Fruit fly (Drosophila melanogaster) whole organism, prepupa: ENCODE measurements around the gene Ssk.

Experiments
- Blimp-1 ChIP-seq: fragments of 200-800 bp; sonication (Bioruptor generic); optimal IDR thresholded peaks from 3 replicates; lab custom pipeline; 2017; ENCODE audit warnings: missing biosample characterization, missing genetic modification characterization, mild to moderate bottlenecking, moderate library complexity, missing genetic modification reagents
- CG10631 ChIP-seq: fragments of 200-800 bp; sonication (Bioruptor generic); optimal IDR thresholded peaks from 2 replicates; lab custom pipeline; 2016; ENCODE audit warnings: missing biosample characterization, missing genetic modification characterization
- CG10669 ChIP-seq: fragments of 200-800 bp; sonication (Bioruptor generic); optimal IDR thresholded peaks from 3 replicates; lab custom pipeline; 2018; ENCODE audit warnings: missing biosample characterization, mild to moderate bottlenecking, missing genetic modification characterization, moderate library complexity
- CG11294 ChIP-seq: fragments of 200-800 bp; sonication (Bioruptor generic); IDR thresholded peaks from 2 replicates; pipeline ENCODE4 v1.3.6; 2022; ENCODE audit warnings: missing biosample characterization, missing genetic modification characterization
- CG11762 ChIP-seq: fragments of 200-800 bp; sonication (Bioruptor generic); optimal IDR thresholded peaks from 3 replicates; lab custom pipeline; 2016; ENCODE audit warnings: missing biosample characterization, missing genetic modification characterization; ENCODE audit not compliant: insufficient read depth
- CG11902 ChIP-seq: fragments of 200-800 bp; sonication (Bioruptor generic); optimal IDR thresholded peaks from 3 replicates; lab custom pipeline; 2016; ENCODE audit warnings: missing biosample characterization, missing genetic modification characterization
- CG1621 ChIP-seq: fragments of 200-800 bp; sonication (Bioruptor generic); optimal IDR thresholded peaks from 3 replicates; lab custom pipeline; 2018; ENCODE audit warnings: missing biosample characterization, mild to moderate bottlenecking, missing genetic modification characterization
- CG3032 ChIP-seq: fragments of 200-800 bp; optimal IDR thresholded peaks from 2 replicates; lab custom pipeline; 2019; ENCODE audit warnings: missing biosample characterization, mild to moderate bottlenecking, missing genetic modification characterization, moderate library complexity
- CG31627 ChIP-seq: fragments of 200-800 bp; sonication (Bioruptor generic); optimal IDR thresholded peaks from 3 replicates; lab custom pipeline; 2016; ENCODE audit warnings: missing biosample characterization, missing genetic modification characterization
- CG32006 ChIP-seq: fragments of 200-800 bp; sonication (Bioruptor generic); optimal IDR thresholded peaks from 3 replicates; lab custom pipeline; 2017; ENCODE audit warnings: missing biosample characterization, mild to moderate bottlenecking, missing genetic modification characterization
- CG34406 ChIP-seq: fragments of 200-800 bp; sonication (Bioruptor generic); optimal IDR thresholded peaks from 3 replicates; lab custom pipeline; 2016; ENCODE audit warnings: missing biosample characterization, missing genetic modification characterization
- CG3919 ChIP-seq: fragments of 200-800 bp; sonication (Bioruptor generic); optimal IDR thresholded peaks from 3 replicates; lab custom pipeline; 2016; ENCODE audit warnings: missing biosample characterization, missing genetic modification characterization
- CG6854 ChIP-seq: fragments of 200-800 bp; sonication (Bioruptor generic); optimal IDR thresholded peaks from 2 replicates; lab custom pipeline; 2017; ENCODE audit warnings: missing biosample characterization, mild to moderate bottlenecking, missing genetic modification characterization
- CG7368 ChIP-seq: fragments of 200-800 bp; sonication (Bioruptor generic); optimal IDR thresholded peaks from 3 replicates; lab custom pipeline; 2016; ENCODE audit warnings: missing biosample characterization, missing genetic modification characterization
- CG8119 ChIP-seq: fragments of 200-800 bp; sonication (Bioruptor generic); IDR thresholded peaks from 3 replicates; pipeline ENCODE4 v1.3.6; 2022; ENCODE audit warnings: missing biosample characterization, missing genetic modification characterization
- CG8319 ChIP-seq: fragments of 200-800 bp; sonication (Bioruptor generic); optimal IDR thresholded peaks from 3 replicates; lab custom pipeline; 2016; ENCODE audit warnings: missing biosample characterization, missing genetic modification characterization
- CG8632 ChIP-seq: fragments of 200-800 bp; sonication (Bioruptor generic); optimal IDR thresholded peaks from 3 replicates; lab custom pipeline; 2016; ENCODE audit warnings: missing biosample characterization, missing genetic modification characterization
- CG9139 ChIP-seq: fragments of 200-800 bp; sonication (Bioruptor generic); optimal IDR thresholded peaks from 3 replicates; lab custom pipeline; 2017; ENCODE audit warnings: missing biosample characterization, mild to moderate bottlenecking, missing genetic modification characterization
- Eip75B ChIP-seq: fragments of 200-800 bp; sonication (Bioruptor generic); optimal IDR thresholded peaks from 3 replicates; lab custom pipeline; 2016; ENCODE audit warnings: missing biosample characterization, missing genetic modification characterization
- Eip78C ChIP-seq: fragments of 200-800 bp; sonication (Bioruptor generic); peaks from one replicate; lab custom pipeline; 2016; ENCODE audit warnings: missing biosample characterization, missing genetic modification characterization
- Ets21C ChIP-seq: fragments of 200-800 bp; sonication (Bioruptor generic); optimal IDR thresholded peaks from 3 replicates; lab custom pipeline; 2016; ENCODE audit warnings: missing biosample characterization, missing genetic modification characterization
- Ets96B ChIP-seq: fragments of 200-800 bp; optimal IDR thresholded peaks from 2 replicates; lab custom pipeline; 2019; ENCODE audit warnings: missing biosample characterization, mild to moderate bottlenecking, missing genetic modification characterization, moderate library complexity
- Hr39 ChIP-seq: fragments of 200-800 bp; sonication (Bioruptor generic); optimal IDR thresholded peaks from 2 replicates; lab custom pipeline; 2016; ENCODE audit warnings: missing biosample characterization, missing genetic modification characterization
- Hr4 ChIP-seq: fragments of 200-800 bp; sonication (Bioruptor generic); optimal IDR thresholded peaks from 3 replicates; lab custom pipeline; 2016; ENCODE audit warnings: missing biosample characterization, missing genetic modification characterization
- Lpt ChIP-seq: fragments of 200-800 bp; sonication (Bioruptor generic); optimal IDR thresholded peaks from 3 replicates; lab custom pipeline; 2016; ENCODE audit warnings: missing biosample characterization, missing genetic modification characterization
- Met ChIP-seq: fragments of 200-800 bp; sonication (Bioruptor generic); optimal IDR thresholded peaks from 3 replicates; lab custom pipeline; 2016; ENCODE audit warnings: missing biosample characterization, missing genetic modification characterization
- OdsH ChIP-seq: fragments of 200-800 bp; sonication (Bioruptor generic); optimal IDR thresholded peaks from 3 replicates; lab custom pipeline; 2016; ENCODE audit warnings: missing biosample characterization, missing genetic modification characterization
- Smox ChIP-seq: fragments of 200-800 bp; sonication (Bioruptor generic); optimal IDR thresholded peaks from 3 replicates; lab custom pipeline; 2016; ENCODE audit warnings: missing biosample characterization, missing genetic modification characterization
- Sox102F ChIP-seq: fragments of 200-800 bp; sonication (Bioruptor generic); optimal IDR thresholded peaks from 2 replicates; lab custom pipeline; 2016; ENCODE audit warnings: missing biosample characterization, mild to moderate bottlenecking, missing genetic modification characterization
- Sox14 ChIP-seq: fragments of 200-800 bp; sonication (Bioruptor generic); optimal IDR thresholded peaks from 3 replicates; lab custom pipeline; 2016; ENCODE audit warnings: missing biosample characterization, missing genetic modification characterization
- Sox15 ChIP-seq: fragments of 200-800 bp; sonication (Bioruptor generic); optimal IDR thresholded peaks from 3 replicates; lab custom pipeline; 2016; ENCODE audit warnings: missing biosample characterization, missing genetic modification characterization
- achi ChIP-seq: fragments of 200-800 bp; sonication (Bioruptor generic); optimal IDR thresholded peaks from 3 replicates; lab custom pipeline; 2016; ENCODE audit warnings: missing biosample characterization, missing genetic modification characterization
- acj6 ChIP-seq: fragments of 200-800 bp; sonication (Bioruptor generic); optimal IDR thresholded peaks from 3 replicates; lab custom pipeline; 2016; ENCODE audit warnings: missing biosample characterization, missing genetic modification characterization
- cyc ChIP-seq: fragments of 200-800 bp; sonication (Bioruptor generic); optimal IDR thresholded peaks from 3 replicates; lab custom pipeline; 2016; ENCODE audit warnings: missing biosample characterization, missing genetic modification characterization
- dac ChIP-seq: fragments of 200-800 bp; sonication (Bioruptor generic); optimal IDR thresholded peaks from 2 replicates; lab custom pipeline; 2017; ENCODE audit warnings: missing biosample characterization, mild to moderate bottlenecking, missing genetic modification characterization
- eg ChIP-seq: fragments of 200-800 bp; sonication (Bioruptor generic); IDR thresholded peaks from 3 replicates; pipeline ENCODE4 v1.3.6; 2022; ENCODE audit warnings: missing biosample characterization, missing genetic modification characterization
- esn ChIP-seq: fragments of 200-800 bp; sonication (Bioruptor generic); optimal IDR thresholded peaks from 2 replicates; lab custom pipeline; 2016; ENCODE audit warnings: missing biosample characterization, mild to moderate bottlenecking, missing genetic modification characterization, moderate library complexity
- fd85E ChIP-seq: fragments of 200-800 bp; sonication (Bioruptor generic); optimal IDR thresholded peaks from 3 replicates; lab custom pipeline; 2016; ENCODE audit warnings: missing biosample characterization, missing genetic modification characterization
- lz ChIP-seq: fragments of 200-800 bp; sonication (Bioruptor generic); optimal IDR thresholded peaks from 3 replicates; lab custom pipeline; 2016; ENCODE audit warnings: missing biosample characterization, missing genetic modification characterization
- net ChIP-seq: fragments of 200-800 bp; sonication (Bioruptor generic); optimal IDR thresholded peaks from 3 replicates; lab custom pipeline; 2016; ENCODE audit warnings: missing biosample characterization, missing genetic modification characterization
- spab ChIP-seq: fragments of 200-800 bp; sonication (Bioruptor generic); optimal IDR thresholded peaks from 2 replicates; lab custom pipeline; 2017; ENCODE audit warnings: missing biosample characterization, mild to moderate bottlenecking, missing genetic modification characterization, missing genetic modification reagents
- ss ChIP-seq, 2 experiments: fragments of 200-800 bp; sonication (Bioruptor generic); optimal IDR thresholded peaks; 2 replicates in 1 of 2; 3 replicates in 1 of 2; lab custom pipeline; 2017 to 2018; ENCODE audit warnings: mild to moderate bottlenecking in 2 of 2, missing biosample characterization in 2 of 2, missing genetic modification characterization in 2 of 2, moderate library complexity in 1 of 2
- svp ChIP-seq: fragments of 200-800 bp; sonication (Bioruptor generic); peaks from one replicate; lab custom pipeline; 2016; ENCODE audit warnings: missing biosample characterization, missing genetic modification characterization
- topi ChIP-seq: fragments of 200-800 bp; sonication (Bioruptor generic); optimal IDR thresholded peaks from 3 replicates; lab custom pipeline; 2016; ENCODE audit warnings: missing biosample characterization, missing genetic modification characterization

Ssk gene

dm6 chr3L:20186294-20187020 lies 1.9 kb upstream of the Ssk start (continued):
- TF ChIP-seq Hr4 (GFP tag; lab: Kevin White, UChicago), result no peak
- TF ChIP-seq Smox (GFP tag; lab: Kevin White, UChicago), result no peak
- no peak for TF ChIP-seq fd85E (GFP tag; lab: Kevin White, UChicago)
- 0 out of 3 replicates have a peak, but pooled peaks have one; percentile 8 for TF ChIP-seq eg (GFP tag; lab: Robert Waterston, UW)
- TF ChIP-seq Sox102F, result peak; percentile 30
- TF ChIP-seq net (GFP tag; lab: Kevin White, UChicago), result peak; percentile 46
- no peak for TF ChIP-seq Sox15
- no peak for TF ChIP-seq CG3032
- no peak for TF ChIP-seq CG1621 (tag; lab: Kevin White, UChicago)
- no peak for TF ChIP-seq Eip78C
- no peak for TF ChIP-seq CG8319 (GFP tag; lab: Kevin White, UChicago)
- no peak for TF ChIP-seq CG7368 (GFP tag; lab: Kevin White, UChicago)
- TF ChIP-seq ss (GFP tag; optimal IDR thresholded peaks at IDR 0.05; lab: Kevin White, UChicago), result peak; percentile 57 to 83
- no peak for TF ChIP-seq CG11762
- no peak for TF ChIP-seq CG11294
- peak; percentile 33 for TF ChIP-seq CG34406 (GFP tag; lab: Kevin White, UChicago)
- no peak for TF ChIP-seq CG8632 (GFP tag; lab: Kevin White, UChicago)
- TF ChIP-seq Sox14 (GFP tag; lab: Kevin White, UChicago), result peak; percentile 55
- no peak for TF ChIP-seq Eip75B (GFP tag; lab: Kevin White, UChicago)
- TF ChIP-seq, all 60 proteins: peak for 15

DNA sequence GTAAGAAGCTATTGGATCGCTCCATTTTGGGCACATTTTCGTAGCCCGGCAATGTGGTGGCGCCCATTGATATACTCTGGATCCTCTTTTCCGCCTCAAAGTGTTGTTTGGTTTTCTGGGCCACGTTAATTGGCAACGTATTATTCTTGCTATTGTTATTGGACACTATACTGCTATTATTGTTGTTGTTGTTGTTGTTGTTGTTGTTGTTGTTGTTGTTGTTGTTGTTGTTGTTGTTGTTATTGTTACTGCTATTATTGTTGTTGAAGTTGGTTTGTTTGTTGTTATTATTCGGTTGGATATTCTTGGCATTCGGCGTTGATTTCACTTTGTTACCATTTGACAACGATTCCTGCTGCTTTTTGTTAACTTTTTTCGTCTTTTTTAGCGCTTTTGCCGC lies 3.5 kb downstream of the Ssk start:
- no peak for TF ChIP-seq CG32006
- TF ChIP-seq CG8319 (GFP tag; lab: Kevin White, UChicago), result no peak
- TF ChIP-seq CG10631 (GFP tag; lab: Kevin White, UChicago), result no peak
- TF ChIP-seq CG7368 (GFP tag; lab: Kevin White, UChicago), result no peak
- no peak for TF ChIP-seq Hr4 (GFP tag; lab: Kevin White, UChicago)
- TF ChIP-seq acj6 (GFP tag; lab: Kevin White, UChicago), result no peak
- no peak for TF ChIP-seq Lpt (GFP tag; lab: Kevin White, UChicago)
- no peak for TF ChIP-seq CG9139
- no peak for TF ChIP-seq Smox (GFP tag; lab: Kevin White, UChicago)
- no peak for TF ChIP-seq dac (GFP tag; lab: Kevin White, UChicago)
- no peak for TF ChIP-seq lz (GFP tag; lab: Kevin White, UChicago)
- TF ChIP-seq CG31627 (GFP tag; lab: Kevin White, UChicago), result no peak
- TF ChIP-seq CG8632 (GFP tag; lab: Kevin White, UChicago), result no peak
- no peak for TF ChIP-seq CG10669 (GFP tag; lab: Kevin White, UChicago)
- no peak for TF ChIP-seq net (GFP tag; lab: Kevin White, UChicago)
- no peak for TF ChIP-seq Ets21C (GFP tag; lab: Kevin White, UChicago)
- TF ChIP-seq Blimp-1 (GFP tag; lab: Kevin White, UChicago), result no peak

dm6 chr3L:20192872-20193747 lies 4.8 kb downstream of the Ssk start:
- peak; percentile 35 for TF ChIP-seq OdsH
- TF ChIP-seq cyc (GFP tag; lab: Kevin White, UChicago), result peak; percentile 37
- TF ChIP-seq svp, result peak; percentile 78
- no peak for TF ChIP-seq CG8119 (GFP tag; lab: Robert Waterston, UW)
- peak; percentile 9 for TF ChIP-seq topi (GFP tag; lab: Kevin White, UChicago)
- TF ChIP-seq lz (GFP tag; lab: Kevin White, UChicago), result peak; percentile 8
- peak; percentile 31 for TF ChIP-seq Hr4 (GFP tag; lab: Kevin White, UChicago)
- TF ChIP-seq CG11294, result no peak
- TF ChIP-seq Eip75B (GFP tag; lab: Kevin White, UChicago), result no peak
- peak; percentile 50 for TF ChIP-seq esn (GFP tag; lab: Kevin White, UChicago)
- peak; percentile 47 for TF ChIP-seq Smox (GFP tag; lab: Kevin White, UChicago)
- TF ChIP-seq CG31627 (GFP tag; lab: Kevin White, UChicago), result peak; percentile 40
- TF ChIP-seq achi (GFP tag; lab: Kevin White, UChicago), result peak; percentile 10
- TF ChIP-seq CG11902 (GFP tag; lab: Kevin White, UChicago), result no peak
- TF ChIP-seq CG3919, result no peak
- no peak for TF ChIP-seq CG9139
- no peak for TF ChIP-seq CG6854 (GFP tag; lab: Kevin White, UChicago)
- peak; percentile 17 for TF ChIP-seq Hr39 (GFP tag; lab: Kevin White, UChicago)
- TF ChIP-seq Met, result peak; percentile 40
- TF ChIP-seq Ets96B, result peak; percentile 5
- peak; percentile 21 for TF ChIP-seq Sox102F
- TF ChIP-seq fd85E (GFP tag; lab: Kevin White, UChicago), result no peak
- no peak for TF ChIP-seq spab (GFP tag; lab: Kevin White, UChicago)
- TF ChIP-seq CG32006, result peak; percentile 27
- peak; percentile 77 for TF ChIP-seq Eip78C
